Worm (Caenorhabditis elegans) whole organism, mixed stage, embryonic: ENCODE data around the gene C50E10.2.
"Not testable (repeated sequence)": the region's sequence is repeated elsewhere in the genome, so short reads cannot be mapped to it uniquely, and the experiment has no call there.

ENCODE experiments used
- M03D4.4 ChIP-seq: sonication (generic microtip); optimal IDR thresholded peaks from 2 replicates; lab custom pipeline; 2017; ENCODE audit warnings: mild to moderate bottlenecking, missing genetic modification characterization, missing compliant biosample characterization
- bed-3 ChIP-seq: fragments of 200-800 bp; sonication (Bioruptor generic); optimal IDR thresholded peaks from 3 replicates; lab custom pipeline; 2018; ENCODE audit warnings: mild to moderate bottlenecking, missing genetic modification characterization, moderate library complexity, missing compliant biosample characterization
- ceh-39 ChIP-seq: fragments of 150-350 bp; optimal IDR thresholded peaks from 2 replicates; lab custom pipeline; 2014; ENCODE audit warnings: missing biosample characterization, missing genetic modification characterization
- ceh-43 ChIP-seq: fragments of 200-800 bp; sonication (Bioruptor generic); optimal IDR thresholded peaks from 2 replicates; lab custom pipeline; 2018; ENCODE audit warnings: mild to moderate bottlenecking, missing genetic modification characterization, moderate library complexity, missing compliant biosample characterization
- ceh-83 ChIP-seq: fragments of 200-800 bp; sonication (Bioruptor generic); optimal IDR thresholded peaks from 2 replicates; lab custom pipeline; 2018; ENCODE audit warnings: mild to moderate bottlenecking, missing genetic modification characterization, missing compliant biosample characterization
- ces-1 ChIP-seq: fragments of 150-350 bp; optimal IDR thresholded peaks from 2 replicates; lab custom pipeline; 2014; ENCODE audit warnings: missing biosample characterization, missing genetic modification reagents, missing genetic modification characterization
- cnd-1 ChIP-seq: fragments of 200-800 bp; sonication (Bioruptor generic); optimal IDR thresholded peaks from 2 replicates; lab custom pipeline; 2018; ENCODE audit warnings: mild to moderate bottlenecking, missing genetic modification characterization, missing compliant biosample characterization
- elt-3 ChIP-seq: fragments of 150-350 bp; optimal IDR thresholded peaks from 2 replicates; lab custom pipeline; 2014; ENCODE audit warnings: missing biosample characterization, missing genetic modification characterization
- flh-1 ChIP-seq: fragments of 200-800 bp; sonication (Bioruptor generic); optimal IDR thresholded peaks from 2 replicates; lab custom pipeline; 2018; ENCODE audit warnings: mild to moderate bottlenecking, missing genetic modification characterization, moderate library complexity, missing compliant biosample characterization
- ham-2 ChIP-seq: fragments of 200-800 bp; sonication (Bioruptor generic); optimal IDR thresholded peaks from 2 replicates; lab custom pipeline; 2018; ENCODE audit warnings: mild to moderate bottlenecking, missing genetic modification characterization, missing compliant biosample characterization
- lin-13 ChIP-seq: fragments of 150-350 bp; optimal IDR thresholded peaks from 2 replicates; lab custom pipeline; 2014; ENCODE audit warnings: missing biosample characterization, missing genetic modification characterization
- lin-32 ChIP-seq: fragments of 200-800 bp; sonication (Bioruptor generic); optimal IDR thresholded peaks from 2 replicates; lab custom pipeline; 2018; ENCODE audit warnings: mild to moderate bottlenecking, missing genetic modification characterization, missing compliant biosample characterization
- lsy-2 ChIP-seq: fragments of 150-350 bp; optimal IDR thresholded peaks from 2 replicates; lab custom pipeline; 2014; ENCODE audit warnings: missing biosample characterization, missing genetic modification characterization
- mep-1 ChIP-seq: fragments of 150-350 bp; optimal IDR thresholded peaks from 2 replicates; lab custom pipeline; 2017; ENCODE audit warnings: missing biosample characterization, missing genetic modification reagents, missing genetic modification characterization, inconsistent platforms
- mls-2 ChIP-seq: sonication (generic microtip); optimal IDR thresholded peaks from 2 replicates; lab custom pipeline; 2016; ENCODE audit warnings: mild to moderate bottlenecking, missing genetic modification characterization, moderate library complexity, missing compliant biosample characterization
- nhr-12 ChIP-seq: fragments of 150-350 bp; optimal IDR thresholded peaks from 2 replicates; lab custom pipeline; 2014; ENCODE audit warnings: missing biosample characterization, missing genetic modification characterization
- nhr-2 ChIP-seq: fragments of 150-350 bp; optimal IDR thresholded peaks from 2 replicates; lab custom pipeline; 2014; ENCODE audit warnings: missing biosample characterization, missing genetic modification characterization
- nhr-237 ChIP-seq: fragments of 150-350 bp; optimal IDR thresholded peaks from 2 replicates; lab custom pipeline; 2014; ENCODE audit warnings: missing biosample characterization, missing genetic modification characterization
- nhr-28 ChIP-seq: fragments of 150-350 bp; optimal IDR thresholded peaks from 2 replicates; lab custom pipeline; 2014; ENCODE audit warnings: missing biosample characterization, missing genetic modification characterization
- nhr-76 ChIP-seq: sonication (generic microtip); optimal IDR thresholded peaks from 2 replicates; lab custom pipeline; 2017; ENCODE audit warnings: missing biosample characterization, missing genetic modification characterization
- sem-2 ChIP-seq: fragments of 200-800 bp; sonication (Bioruptor generic); optimal IDR thresholded peaks from 2 replicates; lab custom pipeline; 2018; ENCODE audit warnings: mild to moderate bottlenecking, missing genetic modification characterization, missing compliant biosample characterization
- snpc-4 ChIP-seq: fragments of 150-350 bp; optimal IDR thresholded peaks from 2 replicates; lab custom pipeline; 2014; ENCODE audit warnings: missing biosample characterization, missing genetic modification characterization
- sptf-1 ChIP-seq: sonication (generic microtip); optimal IDR thresholded peaks from 2 replicates; lab custom pipeline; 2017; ENCODE audit warnings: mild to moderate bottlenecking, missing genetic modification characterization, moderate library complexity, missing compliant biosample characterization
- tbx-8 ChIP-seq: fragments of 200-800 bp; sonication (Bioruptor generic); optimal IDR thresholded peaks from 2 replicates; lab custom pipeline; 2018; ENCODE audit warnings: mild to moderate bottlenecking, missing genetic modification characterization, moderate library complexity, missing compliant biosample characterization
- unc-120 ChIP-seq: sonication (generic microtip); optimal IDR thresholded peaks from 2 replicates; lab custom pipeline; 2017; ENCODE audit warnings: missing genetic modification characterization, missing compliant biosample characterization; ENCODE audit not compliant: poor library complexity, severe bottlenecking
- unc-39 ChIP-seq: fragments of 150-350 bp; optimal IDR thresholded peaks from 2 replicates; lab custom pipeline; 2014; ENCODE audit warnings: missing biosample characterization, missing genetic modification characterization
- unc-62 ChIP-seq: fragments of 150-350 bp; optimal IDR thresholded peaks from 2 replicates; lab custom pipeline; 2014; ENCODE audit warnings: missing biosample characterization, missing genetic modification reagents, missing genetic modification characterization
- zip-8 ChIP-seq: fragments of 150-350 bp; optimal IDR thresholded peaks from 2 replicates; lab custom pipeline; 2014; ENCODE audit warnings: missing biosample characterization, missing genetic modification characterization
- ztf-11 ChIP-seq: fragments of 150-350 bp; optimal IDR thresholded peaks from 2 replicates; lab custom pipeline; 2014; ENCODE audit warnings: missing biosample characterization, missing genetic modification characterization

C50E10.2 gene

DNA sequence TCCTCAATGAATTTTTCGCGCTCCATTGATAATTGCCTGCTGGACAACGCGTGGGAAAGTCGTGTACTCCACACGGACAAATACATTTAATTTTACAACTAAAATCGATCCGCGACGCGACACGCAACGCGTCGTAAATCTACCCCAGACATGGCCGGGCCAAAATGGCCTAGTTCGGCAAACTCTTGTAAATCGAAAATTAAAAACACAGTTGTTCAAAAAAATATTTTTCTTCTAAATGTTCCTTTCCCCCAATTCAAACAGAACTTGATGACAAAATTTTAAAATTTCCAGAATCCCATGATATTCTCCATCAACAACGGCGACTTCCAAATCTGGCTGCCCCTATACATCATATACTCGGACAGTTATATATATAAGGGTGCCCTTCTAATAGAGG is 19.5 kb upstream of the C50E10.2 start, which contains the start of gene sre-55:
Gene sre-55, plus strand, starts transcription at position 301 of the 400 bp plus-strand sequence.
- TF ChIP-seq sem-2 (no peak), mls-2 (tag; lab: Kevin White, UChicago) (no peak), ceh-43 (GFP tag; lab: Kevin White, UChicago) (no peak), snpc-4 (tag; lab: Kevin White, UChicago) (no peak), sptf-1 (tag; lab: Kevin White, UChicago) (no peak), unc-62 (no peak), zip-8 (no peak), M03D4.4 (tag; lab: Kevin White, UChicago) (no peak), lin-32 (GFP tag; lab: Kevin White, UChicago) (no peak), flh-1 (GFP tag; lab: Kevin White, UChicago) (no peak), mep-1 (tag; lab: Kevin White, UChicago) (no peak), nhr-12 (no peak), ztf-11 (no peak), cnd-1 (tag; lab: Kevin White, UChicago) (no peak), bed-3 (GFP tag; lab: Kevin White, UChicago) (no peak)

DNA sequence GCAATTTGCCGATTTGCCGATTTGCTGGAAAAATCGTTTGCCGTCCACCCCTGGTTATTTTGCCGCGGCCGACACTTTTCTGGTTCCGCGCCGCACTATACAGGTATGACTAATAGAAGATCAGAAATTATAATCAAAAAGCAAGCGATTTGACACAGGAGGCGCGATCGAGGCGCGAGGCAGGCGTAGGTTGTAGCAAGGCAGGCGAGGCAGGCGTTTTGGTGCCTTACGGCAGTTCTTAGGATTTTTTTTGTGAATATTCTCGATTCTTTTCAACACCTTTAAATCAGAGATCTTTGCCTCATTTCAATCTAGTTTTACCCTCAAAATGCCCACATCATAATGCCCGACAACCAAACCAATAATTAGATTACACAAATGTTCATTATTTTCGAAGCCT is 14.6 kb upstream of the C50E10.2 start, which contains the start of gene sre-56:
Gene sre-56, plus strand, starts transcription at position 301 of the 400 bp plus-strand sequence.
- no peak for TF ChIP-seq cnd-1 (tag; lab: Kevin White, UChicago)
- TF ChIP-seq mls-2 (tag; lab: Kevin White, UChicago) = no peak
- no peak for TF ChIP-seq nhr-76 (tag; lab: Kevin White, UChicago)
- TF ChIP-seq unc-120 (tag; lab: Kevin White, UChicago) = no peak
- no peak for TF ChIP-seq M03D4.4 (tag; lab: Kevin White, UChicago)
- no peak for TF ChIP-seq elt-3 (tag; lab: Kevin White, UChicago)
- no peak for TF ChIP-seq lin-32 (GFP tag; lab: Kevin White, UChicago)
- TF ChIP-seq sem-2 = no peak
- TF ChIP-seq mep-1 (tag; lab: Kevin White, UChicago) = no peak
- TF ChIP-seq zip-8 = no peak
- no peak for TF ChIP-seq nhr-28 (tag; lab: Kevin White, UChicago)
- no peak for TF ChIP-seq ceh-39 (tag; lab: Kevin White, UChicago)
- no peak for TF ChIP-seq tbx-8 (GFP tag; lab: Kevin White, UChicago)
- TF ChIP-seq nhr-237 (tag; lab: Kevin White, UChicago) = no peak
- no peak for TF ChIP-seq ztf-11

DNA sequence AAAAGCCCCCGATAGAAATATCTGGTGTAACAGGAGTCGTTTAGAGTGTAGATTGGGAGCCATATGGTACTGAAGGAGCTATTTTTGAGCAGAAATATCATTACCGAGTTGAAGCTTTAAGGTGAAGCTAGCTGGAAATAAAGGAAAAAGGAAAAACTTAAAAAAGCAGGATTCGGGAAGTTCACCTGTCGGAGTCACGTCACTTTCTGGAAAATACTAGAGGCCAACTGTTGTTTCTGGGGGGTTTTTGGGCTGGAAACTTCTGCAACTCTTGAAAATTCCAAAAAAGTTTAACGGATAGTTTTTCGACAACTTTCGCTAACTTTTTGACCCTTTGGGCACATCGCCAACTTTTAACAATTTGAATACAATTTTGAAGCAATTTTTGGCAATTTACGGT is 13.8 kb upstream of the C50E10.2 start, which contains the start of gene sre-53:
Gene sre-53, minus strand, starts transcription at position 101 of the 400 bp plus-strand sequence.
- TF ChIP-seq mls-2 (tag; lab: Kevin White, UChicago) = no peak
- TF ChIP-seq ceh-83 (GFP tag; lab: Kevin White, UChicago) = no peak
- no peak for TF ChIP-seq zip-8
- no peak for TF ChIP-seq sem-2
- no peak for TF ChIP-seq lsy-2 (tag; lab: Kevin White, UChicago)

DNA sequence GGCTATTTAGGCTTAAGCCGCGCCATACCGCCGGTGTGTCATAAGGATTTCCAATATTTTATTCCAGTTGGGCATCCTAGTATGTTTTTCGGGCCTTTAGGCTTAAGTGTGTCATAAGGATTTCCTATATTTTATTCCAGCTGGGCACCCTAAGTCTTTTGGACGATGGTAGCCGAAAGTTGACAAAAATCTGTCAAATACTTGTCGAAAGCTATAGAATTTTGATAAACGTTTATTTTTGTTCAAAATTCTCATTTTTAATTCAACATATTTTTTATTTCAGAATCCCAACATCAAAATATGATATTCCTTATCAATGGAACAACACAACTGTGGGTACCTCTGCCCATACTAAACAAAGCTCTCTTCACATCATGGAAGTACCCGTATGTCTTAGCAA is 9.0 kb upstream of the C50E10.2 start, which contains the start of gene sre-49:
Gene sre-49, plus strand, starts transcription at position 301 of the 400 bp plus-strand sequence.
- not testable (repeated sequence) for TF ChIP-seq elt-3 (tag; lab: Kevin White, UChicago); flh-1 (GFP tag; lab: Kevin White, UChicago); M03D4.4 (tag; lab: Kevin White, UChicago)
- TF ChIP-seq, all 35 proteins: peak for 0; not testable (repeated sequence) for 35

DNA sequence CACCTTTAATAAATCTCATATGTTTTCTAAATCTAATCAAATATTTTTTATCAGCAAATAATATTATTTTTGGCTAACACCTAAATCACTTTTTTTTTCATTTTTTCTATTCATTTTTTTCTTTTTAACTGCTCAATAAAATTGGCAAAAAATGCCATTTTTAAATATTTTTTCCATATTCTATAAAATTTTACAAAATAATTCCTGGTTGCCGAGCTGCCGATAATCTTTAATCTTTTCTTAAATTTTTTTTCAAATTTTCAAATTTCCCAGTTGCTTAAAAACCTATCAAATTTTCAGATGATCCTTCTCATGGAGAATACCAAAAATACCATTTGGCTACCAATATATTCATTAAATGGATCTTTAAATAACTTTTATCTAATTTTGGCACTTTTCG is 2.0 kb upstream of the C50E10.2 start, which contains the start of gene sre-51:
Gene sre-51, plus strand, starts transcription at position 301 of the 400 bp plus-strand sequence.
- TF ChIP-seq sptf-1 (tag; lab: Kevin White, UChicago) (no peak), M03D4.4 (tag; lab: Kevin White, UChicago) (no peak), ztf-11 (no peak), ceh-39 (tag; lab: Kevin White, UChicago) (no peak), ceh-43 (GFP tag; lab: Kevin White, UChicago) (no peak), nhr-12 (no peak), lin-13 (no peak), ceh-83 (GFP tag; lab: Kevin White, UChicago) (no peak), unc-120 (tag; lab: Kevin White, UChicago) (no peak), unc-39 (tag; lab: Kevin White, UChicago) (no peak), bed-3 (GFP tag; lab: Kevin White, UChicago) (no peak), tbx-8 (GFP tag; lab: Kevin White, UChicago) (no peak), nhr-237 (tag; lab: Kevin White, UChicago) (no peak), ham-2 (GFP tag; lab: Kevin White, UChicago) (no peak), snpc-4 (tag; lab: Kevin White, UChicago) (no peak), nhr-2 (tag; lab: Kevin White, UChicago) (no peak), sem-2 (no peak), ces-1 (GFP tag; lab: Kevin White, UChicago) (no peak)
